Fruit fly (Drosophila melanogaster): ENCODE measurements around the gene Atu.
A peak's percentile ranks its signal among the peaks of the same experiment; 100 is the strongest.

Gene Atu

dm6 chr3R:5613114-5613443 lies at the start of gene Atu:
TSS of gene Atu (plus strand) at chr3R:5613358.
- TF ChIP-seq CG8478 (optimal IDR thresholded peaks at IDR 0.05) = no peak
- no peak for TF ChIP-seq CTCF (optimal IDR thresholded peaks at IDR 0.05)

dm6 chr3R:5563420-5563819 lies 49.7 kb upstream of the Atu start, which contains the start of gene Pi4KIIalpha:
TSS of gene Pi4KIIalpha (minus strand) at chr3R:5563652.
- TF ChIP-seq CG8478 (optimal IDR thresholded peaks at IDR 0.05) (no peak), CTCF (optimal IDR thresholded peaks at IDR 0.05) (peak in 1 of 2 experiments; percentile 9)

DNA sequence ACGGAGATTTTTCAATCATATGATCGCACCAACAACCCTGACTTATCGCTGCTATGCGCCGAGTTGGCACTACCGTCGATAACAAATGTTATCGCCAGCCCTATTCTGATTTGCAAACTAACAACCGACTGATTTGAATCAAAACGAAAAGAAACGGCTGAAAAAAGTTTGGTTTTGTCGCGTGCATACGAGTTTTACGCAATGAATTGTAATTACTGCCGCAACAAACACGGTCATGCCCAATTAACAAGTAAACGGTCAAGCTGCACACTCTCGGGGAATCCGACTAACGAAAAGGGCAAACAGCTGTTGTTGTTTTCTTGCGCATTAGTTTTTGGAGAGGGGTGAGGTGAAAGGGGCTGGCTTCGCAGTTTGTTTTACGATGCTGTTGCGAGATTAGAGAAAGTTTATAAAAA lies 48.4 kb upstream of the Atu start, which contains the start of the genes CG14671 and CG12746:
CG14671 (minus strand) TSS at position 41 of the 416 bp plus-strand sequence.
CG12746 (plus strand) TSS at position 91 of the 416 bp plus-strand sequence.
- TF ChIP-seq CG8478 (optimal IDR thresholded peaks at IDR 0.05) (no peak), CTCF (optimal IDR thresholded peaks at IDR 0.05) (peak in 1 of 2 experiments; percentile 9)

- TF ChIP-seq CG8478 (optimal IDR thresholded peaks at IDR 0.05) (no peak), CTCF (optimal IDR thresholded peaks at IDR 0.05) (no peak)
Measured at dm6 chr3R:5565623-5566022, 47.5 kb upstream of the Atu start.

dm6 chr3R:5568590-5568989 lies 44.6 kb upstream of the Atu start, which contains the start of the genes CG2931 and Rheb:
TSS of gene CG2931 (minus strand) at chr3R:5568615.
TSS of gene Rheb (plus strand) at chr3R:5568921.
- TF ChIP-seq CTCF (optimal IDR thresholded peaks at IDR 0.05) (no peak), CG8478 (optimal IDR thresholded peaks at IDR 0.05) (no peak)

dm6 chr3R:5570635-5571436 lies 42.3 kb upstream of the Atu start, which contains the start of gene CRMP:
TSS of gene CRMP (plus strand) at chr3R:5571108.
- TF ChIP-seq CTCF (optimal IDR thresholded peaks at IDR 0.05) (no peak), CG8478 (optimal IDR thresholded peaks at IDR 0.05) (no peak)

DNA sequence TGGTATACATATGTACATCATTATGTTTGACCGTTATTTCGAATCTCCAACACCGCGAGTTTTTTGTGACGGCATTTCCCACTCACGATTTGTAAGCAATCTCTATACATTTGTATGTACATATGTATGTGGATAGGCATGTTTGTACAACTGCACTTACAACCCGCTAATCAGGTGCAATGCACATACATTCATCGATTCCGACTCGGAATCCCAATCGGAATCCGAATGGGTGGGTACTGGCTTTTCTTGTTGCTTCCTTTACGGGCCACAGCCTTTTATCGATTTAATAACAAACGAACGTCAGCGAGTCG lies 41.8 kb upstream of the Atu start:
- TF ChIP-seq CG8478 (optimal IDR thresholded peaks at IDR 0.05) (no peak), CTCF (optimal IDR thresholded peaks at IDR 0.05) (no peak)

DNA sequence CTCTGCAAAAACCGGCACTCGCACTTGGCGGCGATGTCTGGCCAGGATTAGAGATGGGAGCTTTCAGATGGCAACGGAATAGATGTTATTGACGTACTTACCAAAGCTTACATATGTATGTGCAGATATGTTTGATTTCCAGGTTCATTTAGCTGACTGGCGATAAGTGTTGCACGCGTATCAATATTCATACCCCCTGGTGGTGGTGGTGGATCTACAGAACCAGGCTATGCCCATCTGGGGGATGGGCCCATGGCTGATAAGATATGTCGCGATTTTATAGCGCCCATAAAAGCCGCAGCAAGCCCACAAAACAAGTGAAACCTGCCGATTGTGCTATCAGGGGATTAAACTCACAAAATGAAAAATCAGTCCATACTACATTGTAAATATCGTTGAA lies 41.4 kb upstream of the Atu start:
- TF ChIP-seq CTCF (optimal IDR thresholded peaks at IDR 0.05) (no peak), CG8478 (optimal IDR thresholded peaks at IDR 0.05) (no peak)

DNA sequence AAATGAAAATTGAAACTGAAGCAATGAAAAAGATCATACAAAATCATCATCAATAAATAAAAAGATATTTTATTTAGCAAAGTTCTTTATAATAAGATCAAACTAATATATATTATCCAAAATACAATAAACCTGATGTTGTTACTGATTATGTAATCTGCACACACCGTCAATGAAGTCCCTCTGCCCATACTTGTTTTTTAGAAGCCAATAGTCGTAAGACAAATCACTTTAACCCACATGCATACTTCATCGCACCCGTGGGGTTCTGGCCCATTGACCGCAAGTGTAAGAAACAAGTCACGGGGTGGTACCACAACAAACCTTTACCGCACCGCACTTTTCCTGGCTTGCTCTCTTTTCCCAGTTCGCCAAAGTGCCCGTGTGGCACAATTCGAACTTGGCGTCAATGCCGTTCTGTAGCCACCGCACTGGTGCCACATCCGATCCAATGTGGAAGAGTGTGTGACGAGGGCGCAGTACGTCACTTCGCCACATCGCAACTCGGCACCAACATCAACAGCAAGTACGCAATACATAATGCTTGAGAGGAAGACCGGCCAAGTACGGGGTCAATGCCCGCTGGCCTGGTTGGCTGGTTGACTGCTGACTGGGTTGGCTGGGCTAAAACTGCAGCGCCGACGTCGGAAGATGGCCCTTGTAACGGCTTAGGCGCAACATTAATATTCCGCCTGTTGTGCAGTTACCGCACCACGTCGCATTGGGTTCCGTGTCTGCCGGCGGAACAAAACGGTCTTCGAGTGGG lies 40.1 kb upstream of the Atu start:
- TF ChIP-seq CTCF (optimal IDR thresholded peaks at IDR 0.05) = no peak
- no peak for TF ChIP-seq CG8478 (optimal IDR thresholded peaks at IDR 0.05)

- no peak for TF ChIP-seq CTCF (optimal IDR thresholded peaks at IDR 0.05)
- no peak for TF ChIP-seq CG8478 (optimal IDR thresholded peaks at IDR 0.05)
Measured at dm6 chr3R:5573883-5574282, 39.3 kb upstream of the Atu start.

dm6 chr3R:5587863-5588519 lies 25.2 kb upstream of the Atu start, which contains the start of gene CG2926:
TSS of gene CG2926 (minus strand) at chr3R:5588380.
- no peak for TF ChIP-seq CG8478 (optimal IDR thresholded peaks at IDR 0.05)
- TF ChIP-seq CTCF (optimal IDR thresholded peaks at IDR 0.05) = peak in 1 of 2 experiments; percentile 20

DNA sequence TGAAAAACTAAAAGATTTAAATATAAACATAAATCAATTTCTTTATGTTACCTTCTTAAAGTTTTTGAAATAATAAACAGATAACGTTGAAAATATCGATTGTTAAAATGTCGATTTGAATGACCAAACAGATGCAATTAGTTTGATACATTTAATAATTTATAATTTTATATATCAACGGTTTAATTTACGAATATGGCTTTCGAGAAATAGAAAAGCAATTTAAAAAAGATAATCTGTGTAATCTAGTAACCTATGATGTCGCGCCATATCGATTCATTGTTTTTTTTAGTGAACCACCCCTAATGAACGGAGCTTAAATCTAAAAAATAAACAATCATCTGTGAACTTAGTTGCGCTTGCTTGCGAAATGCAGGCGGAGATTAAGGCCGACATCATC lies 24.6 kb upstream of the Atu start, which contains the start of gene PolZ2:
PolZ2 (plus strand) TSS at position 301 of the 400 bp plus-strand sequence.
- no peak for TF ChIP-seq CTCF (optimal IDR thresholded peaks at IDR 0.05)
- TF ChIP-seq CG8478 (optimal IDR thresholded peaks at IDR 0.05) = no peak

- TF ChIP-seq CG8478 (optimal IDR thresholded peaks at IDR 0.05) (no peak), CTCF (optimal IDR thresholded peaks at IDR 0.05) (no peak)
Measured at dm6 chr3R:5591398-5591853, 21.7 kb upstream of the Atu start, which contains the start of the genes noi and Vha26. TSS of gene noi (minus strand) at chr3R:5591459. TSS of gene Vha26 (plus strand) at chr3R:5591763.

dm6 chr3R:5592009-5592572 lies 21.1 kb upstream of the Atu start:
- no peak for TF ChIP-seq CTCF (optimal IDR thresholded peaks at IDR 0.05)
- TF ChIP-seq CG8478 (optimal IDR thresholded peaks at IDR 0.05) = no peak

Data from S2 (cell line).